Worm (Caenorhabditis elegans) whole organism, young adult: ENCODE data around the gene srd-44.

ENCODE experiments used
- B0261.1 ChIP-seq: sonication (generic microtip); optimal IDR thresholded peaks from 2 replicates; lab custom pipeline; 2016; ENCODE audit warnings: mild to moderate bottlenecking, missing genetic modification characterization, moderate library complexity, missing compliant biosample characterization
- C06A6.2 ChIP-seq: fragments of 200-800 bp; sonication (Bioruptor generic); conservative IDR thresholded peaks from 2 replicates; pipeline ENCODE4 v1.3.6; 2022; ENCODE audit warnings: missing genetic modification characterization, missing compliant biosample characterization
- C17E4.6 ChIP-seq: fragments of 200-800 bp; sonication (Bioruptor generic); IDR thresholded peaks from 2 replicates; pipeline ENCODE4 v1.3.6; 2022; ENCODE audit warnings: missing genetic modification reagents, missing genetic modification characterization, missing compliant biosample characterization
- F23B12.7 ChIP-seq: sonication (generic microtip); optimal IDR thresholded peaks from 2 replicates; lab custom pipeline; 2017; ENCODE audit warnings: missing genetic modification characterization, mild to moderate bottlenecking, missing compliant biosample characterization, antibody characterized with exemption, moderate library complexity; ENCODE audit not compliant: insufficient read depth
- F57A8.1 ChIP-seq: fragments of 200-800 bp; sonication (Bioruptor generic); optimal IDR thresholded peaks from 2 replicates; lab custom pipeline; 2018; ENCODE audit warnings: mild to moderate bottlenecking, missing genetic modification characterization, moderate library complexity, missing compliant biosample characterization
- K12H6.12 ChIP-seq: fragments of 200-800 bp; sonication (Bioruptor generic); optimal IDR thresholded peaks from 2 replicates; lab custom pipeline; 2018; ENCODE audit warnings: mild to moderate bottlenecking, missing genetic modification characterization, missing compliant biosample characterization
- Y53G8AR.9 ChIP-seq: fragments of 200-800 bp; sonication (Bioruptor generic); conservative IDR thresholded peaks from 2 replicates; pipeline ENCODE4 v1.3.6; 2022; ENCODE audit warnings: missing genetic modification reagents, missing genetic modification characterization, missing compliant biosample characterization
- Y79H2A.3 ChIP-seq: fragments of 200-800 bp; sonication (Bioruptor generic); conservative IDR thresholded peaks from 2 replicates; pipeline ENCODE4 v1.3.6; 2022; ENCODE audit warnings: missing genetic modification reagents, missing genetic modification characterization, missing compliant biosample characterization
- ZK185.1 ChIP-seq: sonication (generic microtip); optimal IDR thresholded peaks from 2 replicates; lab custom pipeline; 2016; ENCODE audit warnings: mild to moderate bottlenecking, missing genetic modification characterization, missing compliant biosample characterization; ENCODE audit not compliant: poor library complexity, severe bottlenecking
- akir-1 ChIP-seq: fragments of 200-800 bp; sonication (Bioruptor generic); optimal IDR thresholded peaks from 2 replicates; lab custom pipeline; 2018; ENCODE audit warnings: mild to moderate bottlenecking, missing genetic modification characterization, moderate library complexity, missing compliant biosample characterization
- aptf-2 ChIP-seq: fragments of 200-800 bp; sonication (Bioruptor generic); conservative IDR thresholded peaks from 2 replicates; pipeline ENCODE4 v1.3.6; 2022; ENCODE audit warnings: missing genetic modification reagents, missing genetic modification characterization, missing compliant biosample characterization
- atf-7 ChIP-seq: sonication (generic microtip); optimal IDR thresholded peaks from 2 replicates; lab custom pipeline; 2017; ENCODE audit warnings: mild to moderate bottlenecking, missing genetic modification characterization, missing compliant biosample characterization
- attf-3 ChIP-seq: fragments of 200-800 bp; sonication (Bioruptor generic); conservative IDR thresholded peaks from 2 replicates; pipeline ENCODE4 v1.3.6; 2022; ENCODE audit warnings: missing genetic modification reagents, missing genetic modification characterization, missing compliant biosample characterization
- ceh-100 ChIP-seq: fragments of 200-800 bp; sonication (Bioruptor generic); IDR thresholded peaks from 2 replicates; pipeline ENCODE4 v1.3.6; 2022; ENCODE audit warnings: missing genetic modification reagents, missing genetic modification characterization, missing compliant biosample characterization
- ceh-40 ChIP-seq: fragments of 200-800 bp; sonication (Bioruptor generic); IDR thresholded peaks from 2 replicates; pipeline ENCODE4 v1.3.6; 2022; ENCODE audit warnings: missing genetic modification characterization, missing compliant biosample characterization
- ceh-79 ChIP-seq: sonication (generic microtip); optimal IDR thresholded peaks from 2 replicates; lab custom pipeline; 2017; ENCODE audit warnings: mild to moderate bottlenecking, missing genetic modification characterization, missing compliant biosample characterization
- ceh-91 ChIP-seq: fragments of 200-800 bp; sonication (Bioruptor generic); IDR thresholded peaks from 2 replicates; pipeline ENCODE4 v1.3.6; 2022; ENCODE audit warnings: missing genetic modification reagents, missing genetic modification characterization, missing compliant biosample characterization
- dpff-1 ChIP-seq: sonication (generic microtip); optimal IDR thresholded peaks from 2 replicates; lab custom pipeline; 2017; ENCODE audit warnings: mild to moderate bottlenecking, missing genetic modification characterization, missing compliant biosample characterization
- dpl-1 ChIP-seq: fragments of 150-350 bp; optimal IDR thresholded peaks from 2 replicates; lab custom pipeline; 2014; ENCODE audit warnings: missing biosample characterization, missing genetic modification reagents, missing genetic modification characterization
- efl-1 ChIP-seq: fragments of 150-350 bp; optimal IDR thresholded peaks from 2 replicates; lab custom pipeline; 2014; ENCODE audit warnings: missing biosample characterization, missing genetic modification reagents, missing genetic modification characterization
- egrh-3 ChIP-seq: fragments of 200-800 bp; sonication (Bioruptor generic); IDR thresholded peaks from 2 replicates; pipeline ENCODE4 v1.3.6; 2022; ENCODE audit warnings: missing genetic modification reagents, missing genetic modification characterization, missing compliant biosample characterization
- ets-4 ChIP-seq: fragments of 200-800 bp; sonication (Bioruptor generic); optimal IDR thresholded peaks from 2 replicates; lab custom pipeline; 2018; ENCODE audit warnings: mild to moderate bottlenecking, missing genetic modification characterization, missing compliant biosample characterization
- gei-17 ChIP-seq: fragments of 200-800 bp; sonication (Bioruptor generic); optimal IDR thresholded peaks from 2 replicates; lab custom pipeline; 2018; ENCODE audit warnings: mild to moderate bottlenecking, missing genetic modification characterization, missing compliant biosample characterization
- hlh-12 ChIP-seq: sonication (generic microtip); optimal IDR thresholded peaks from 2 replicates; lab custom pipeline; 2016; ENCODE audit warnings: missing genetic modification characterization, missing compliant biosample characterization
- hmg-1.2 ChIP-seq: fragments of 200-800 bp; sonication (Bioruptor generic); IDR thresholded peaks from 2 replicates; pipeline ENCODE4 v1.3.6; 2022; ENCODE audit warnings: missing genetic modification reagents, missing genetic modification characterization, missing compliant biosample characterization
- hmg-20 ChIP-seq: fragments of 200-800 bp; sonication (Bioruptor generic); IDR thresholded peaks from 2 replicates; pipeline ENCODE4 v1.3.6; 2022; ENCODE audit warnings: missing genetic modification reagents, missing genetic modification characterization, missing compliant biosample characterization
- let-607 ChIP-seq, 2 experiments: fragments of 200-800 bp in 1 of 2; sonication (Bioruptor generic) in 1 of 2; sonication (generic microtip) in 1 of 2; optimal IDR thresholded peaks; 2 replicates each; lab custom pipeline; 2016 to 2018; ENCODE audit warnings: mild to moderate bottlenecking in 2 of 2, missing compliant biosample characterization in 2 of 2, missing genetic modification characterization in 2 of 2, moderate library complexity in 2 of 2, missing genotype in 1 of 2
- lin-26 ChIP-seq: fragments of 200-800 bp; sonication (Bioruptor generic); IDR thresholded peaks from 2 replicates; pipeline ENCODE4 v1.3.6; 2022; ENCODE audit warnings: missing genetic modification reagents, missing genetic modification characterization, missing compliant biosample characterization
- lin-40 ChIP-seq: sonication (generic microtip); optimal IDR thresholded peaks from 2 replicates; lab custom pipeline; 2016; ENCODE audit warnings: missing genetic modification characterization, mild to moderate bottlenecking, missing compliant biosample characterization, missing genotype, missing genetic modification reagents
- lsy-27 ChIP-seq: sonication (generic microtip); optimal IDR thresholded peaks from 2 replicates; lab custom pipeline; 2017; ENCODE audit warnings: missing genetic modification characterization, mild to moderate bottlenecking, missing compliant biosample characterization, antibody characterized with exemption, missing genotype, borderline replicate concordance; ENCODE audit not compliant: insufficient read depth
- nfya-1 ChIP-seq: sonication (generic microtip); optimal IDR thresholded peaks from 2 replicates; lab custom pipeline; 2017; ENCODE audit warnings: antibody characterized with exemption, missing compliant biosample characterization, missing genetic modification characterization, borderline replicate concordance; ENCODE audit not compliant: insufficient read depth
- nfyb-1 ChIP-seq: fragments of 200-800 bp; sonication (Bioruptor generic); IDR thresholded peaks from 2 replicates; pipeline ENCODE4 v1.3.6; 2022; ENCODE audit warnings: missing genetic modification reagents, missing genetic modification characterization, missing compliant biosample characterization
- nhr-90 ChIP-seq: sonication (generic microtip); optimal IDR thresholded peaks from 2 replicates; lab custom pipeline; 2016; ENCODE audit warnings: missing genotype, mild to moderate bottlenecking, missing genetic modification characterization, missing compliant biosample characterization
- pbrm-1 ChIP-seq: fragments of 200-800 bp; sonication (Bioruptor generic); IDR thresholded peaks from 2 replicates; pipeline ENCODE4 v1.3.6; 2022; ENCODE audit warnings: missing genetic modification reagents, missing genetic modification characterization, missing compliant biosample characterization
- repo-1 ChIP-seq: sonication (generic microtip); optimal IDR thresholded peaks from 2 replicates; lab custom pipeline; 2017; ENCODE audit warnings: mild to moderate bottlenecking, missing genetic modification characterization, missing compliant biosample characterization
- rpc-1 ChIP-seq, 2 experiments: fragments of 150-350 bp in 1 of 2; sonication (generic microtip) in 1 of 2; optimal IDR thresholded peaks; 2 replicates each; lab custom pipeline; 2014 to 2018; ENCODE audit warnings: missing biosample characterization in 1 of 2, missing genetic modification characterization in 1 of 2, missing genetic modification reagents in 1 of 2, missing genotype in 1 of 2
- sdz-38 ChIP-seq: sonication (generic microtip); optimal IDR thresholded peaks from 2 replicates; lab custom pipeline; 2016; ENCODE audit warnings: missing genotype, missing genetic modification characterization, missing compliant biosample characterization
- somi-1 ChIP-seq: fragments of 200-800 bp; sonication (Bioruptor generic); optimal IDR thresholded peaks from 2 replicates; lab custom pipeline; 2018; ENCODE audit warnings: mild to moderate bottlenecking, missing genetic modification characterization, missing compliant biosample characterization
- sptf-2 ChIP-seq: fragments of 200-800 bp; sonication (Bioruptor generic); optimal IDR thresholded peaks from 2 replicates; lab custom pipeline; 2018; ENCODE audit warnings: mild to moderate bottlenecking, missing genetic modification characterization, missing compliant biosample characterization
- ztf-26 ChIP-seq: sonication (generic microtip); optimal IDR thresholded peaks from 2 replicates; lab custom pipeline; 2017; ENCODE audit warnings: missing genetic modification characterization, missing compliant biosample characterization
- ztf-6 ChIP-seq: fragments of 200-800 bp; sonication (Bioruptor generic); IDR thresholded peaks from 2 replicates; pipeline ENCODE4 v1.3.6; 2022; ENCODE audit warnings: missing genetic modification reagents, missing genetic modification characterization, missing compliant biosample characterization

Gene srd-44

DNA sequence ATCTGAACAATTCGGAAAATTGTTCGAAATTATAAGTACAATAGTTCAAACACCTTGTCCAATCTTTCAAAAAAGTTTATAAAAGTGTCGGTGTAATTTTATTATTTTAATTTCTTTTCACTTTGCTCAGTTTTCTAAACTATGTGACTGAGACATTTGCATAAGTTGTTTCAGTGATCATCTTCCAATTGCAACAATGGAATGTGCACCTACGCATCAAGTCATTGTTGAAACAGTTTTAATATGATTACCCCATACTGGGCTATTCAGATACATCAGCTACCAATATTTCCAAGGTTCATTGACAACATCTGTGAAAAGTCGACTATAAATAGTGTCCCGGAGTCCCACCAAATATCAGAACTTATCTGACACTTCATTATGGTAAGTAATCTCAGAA, 18.9 kb downstream of the srd-44 start, which contains the start of gene nspc-13:
TSS of gene nspc-13 (plus strand) at position 301 of the 400 bp plus-strand sequence.
- no peak for TF ChIP-seq ceh-91
- no peak for TF ChIP-seq ceh-79
- TF ChIP-seq, all 124 proteins: peak for 0

DNA sequence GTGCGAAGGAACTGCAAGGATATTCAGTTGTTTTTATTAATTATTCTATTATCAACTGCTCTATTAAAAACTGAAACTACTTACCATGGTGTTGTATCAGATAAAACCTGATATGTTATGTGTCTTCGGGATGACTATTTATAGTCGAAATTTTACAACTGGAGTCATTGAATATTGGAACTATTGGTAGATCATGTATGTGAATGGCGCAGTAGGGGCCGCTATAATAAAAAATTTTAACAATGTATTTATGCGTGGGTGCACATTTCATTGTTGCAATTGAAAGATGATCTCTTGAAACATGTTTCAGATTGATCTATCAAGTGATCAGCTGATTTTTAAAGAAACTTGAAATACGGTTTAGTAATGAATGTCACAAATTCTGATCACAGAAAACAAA, 20.7 kb downstream of the srd-44 start, which contains the start of gene nspc-14:
TSS of gene nspc-14 (minus strand) at position 101 of the 400 bp plus-strand sequence.
- no peak for TF ChIP-seq nfyb-1 (GFP tag; lab: Robert Waterston, UW)

DNA sequence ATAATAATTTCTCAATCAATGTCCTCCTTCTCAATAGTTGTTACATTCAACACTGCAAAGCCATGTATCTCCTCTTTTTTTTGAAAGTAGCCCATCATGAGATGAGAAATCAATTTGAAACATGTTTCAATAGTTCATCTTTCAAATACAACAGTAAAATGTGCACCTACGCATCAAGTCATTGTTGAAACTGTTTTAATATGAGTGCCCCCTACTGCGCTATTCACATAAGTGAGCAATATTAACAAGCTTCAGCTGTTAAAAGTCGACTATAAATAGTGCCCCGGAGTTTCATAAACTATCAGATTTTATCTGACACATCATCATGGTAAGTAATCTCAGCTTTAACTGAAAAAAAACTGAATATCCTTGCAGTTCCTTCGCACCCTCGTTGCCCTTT, 22.2 kb downstream of the srd-44 start, which contains the start of the genes nspc-15 and F19H6.6:
TSS of gene nspc-15 (plus strand) at position 301 of the 400 bp plus-strand sequence.
TSS of gene F19H6.6 (plus strand) at position 384 of the 400 bp plus-strand sequence.
- no peak for TF ChIP-seq akir-1
- no peak for TF ChIP-seq lsy-27
- TF ChIP-seq sdz-38 (tag; lab: Kevin White, UChicago) = no peak
- no peak for TF ChIP-seq sptf-2 (GFP tag; lab: Kevin White, UChicago)
- no peak for TF ChIP-seq nfyb-1 (GFP tag; lab: Robert Waterston, UW)
- TF ChIP-seq nfya-1 (tag; lab: Kevin White, UChicago) = no peak
- TF ChIP-seq nhr-90 = no peak

DNA sequence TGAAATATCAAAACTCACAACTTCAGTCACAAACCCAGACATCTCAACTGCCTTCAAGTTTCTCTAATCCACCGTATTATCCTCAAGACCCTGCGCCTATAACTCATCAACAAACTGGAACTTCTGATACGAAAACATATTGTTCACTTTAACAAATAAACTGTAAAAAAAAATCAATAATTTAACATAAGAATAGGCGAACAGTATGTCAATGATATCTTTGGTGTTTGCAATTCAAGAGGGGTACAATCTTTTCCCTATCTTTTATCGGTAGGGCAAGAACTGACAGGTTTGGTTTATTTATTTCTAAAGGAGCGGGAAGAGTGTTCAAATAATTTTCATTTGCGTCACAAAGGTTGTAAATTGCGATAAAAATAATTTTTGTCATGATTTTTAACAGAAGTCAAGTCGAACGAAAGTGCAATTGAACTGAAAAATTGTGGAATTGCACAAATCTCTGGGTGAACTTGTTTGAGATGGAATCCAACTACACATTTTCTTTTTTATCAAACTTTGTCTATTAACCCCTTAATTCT, 24.8 kb downstream of the srd-44 start:
- TF ChIP-seq K12H6.12 (peak; percentile 96), Y53G8AR.9 (GFP tag; lab: Robert Waterston, UW) (peak; percentile 97), F23B12.7 (tag; lab: Kevin White, UChicago) (peak; percentile 97), lin-40 (tag; lab: Kevin White, UChicago) (peak; percentile 100), attf-3 (GFP tag; lab: Robert Waterston, UW) (0 out of 2 replicates have a peak, but pooled peaks have one; percentile 38), ceh-100 (GFP tag; lab: Robert Waterston, UW) (peak; percentile 74), aptf-2 (no peak), gei-17 (peak; percentile 97), ceh-40 (GFP tag; lab: Robert Waterston, UW) (0 out of 2 replicates have a peak, but pooled peaks have one; percentile 28), ceh-91 (no peak), hmg-1.2 (GFP tag; lab: Robert Waterston, UW) (peak; percentile 81), egrh-3 (GFP tag; lab: Robert Waterston, UW) (0 out of 2 replicates have a peak, but pooled peaks have one; percentile 16), C06A6.2 (GFP tag; lab: Robert Waterston, UW) (peak; percentile 95), ets-4 (GFP tag; lab: Kevin White, UChicago) (peak; percentile 89), ztf-6 (GFP tag; lab: Robert Waterston, UW) (0 out of 2 replicates have a peak, but pooled peaks have one; percentile 62), dpl-1 (no peak), Y79H2A.3 (GFP tag; lab: Robert Waterston, UW) (no peak), lin-26 (peak; percentile 73), atf-7 (tag; lab: Kevin White, UChicago) (peak; percentile 98), somi-1 (GFP tag; lab: Kevin White, UChicago) (peak; percentile 97), efl-1 (GFP tag; lab: Kevin White, UChicago) (no peak), rpc-1 (optimal IDR thresholded peaks at IDR 0.05; lab: Kevin White, UChicago) (peak; percentile 15), rpc-1 (tag; optimal IDR thresholded peaks at IDR 0.05; lab: Kevin White, UChicago) (no peak), ztf-26 (peak; percentile 99), F57A8.1 (GFP tag; lab: Kevin White, UChicago) (peak; percentile 85), let-607 (tag; optimal IDR thresholded peaks at IDR 0.05; lab: Kevin White, UChicago) (peak; percentile 76 to 93), dpff-1 (peak; percentile 86), repo-1 (tag; lab: Kevin White, UChicago) (peak; percentile 99), C17E4.6 (GFP tag; lab: Robert Waterston, UW) (peak; percentile 77), ZK185.1 (peak; percentile 99), B0261.1 (tag; lab: Kevin White, UChicago) (peak; percentile 62), hmg-20 (GFP tag; lab: Robert Waterston, UW) (peak; percentile 91), hlh-12 (no peak), pbrm-1 (GFP tag; lab: Robert Waterston, UW) (peak; percentile 90)
